Fruit fly (Drosophila melanogaster) whole organism, embryonic: ENCODE results near the gene MICU3.

Experiments used
- Adf1 ChIP-seq: fragments of 200-800 bp; sonication (Bioruptor generic); IDR thresholded peaks from 2 replicates; pipeline ENCODE4 v1.3.6; 2022; ENCODE audit warnings: missing biosample characterization, missing genetic modification characterization
- Blimp-1 ChIP-seq: fragments of 200-800 bp; sonication (Bioruptor generic); optimal IDR thresholded peaks from 3 replicates; lab custom pipeline; 2018; ENCODE audit warnings: missing biosample characterization, missing genetic modification characterization, mild to moderate bottlenecking, moderate library complexity, missing genetic modification reagents
- CG30403 ChIP-seq: fragments of 200-800 bp; sonication (Bioruptor generic); optimal IDR thresholded peaks from 3 replicates; lab custom pipeline; 2016; ENCODE audit warnings: missing biosample characterization, missing genetic modification characterization
- CG4328 ChIP-seq: fragments of 200-800 bp; sonication (Bioruptor generic); optimal IDR thresholded peaks from 3 replicates; lab custom pipeline; 2017; ENCODE audit warnings: missing biosample characterization, missing genetic modification reagents, missing genetic modification characterization
- CG6813 ChIP-seq: fragments of 200-800 bp; sonication (Bioruptor generic); optimal IDR thresholded peaks from 2 replicates; lab custom pipeline; 2017; ENCODE audit warnings: missing biosample characterization, missing genetic modification characterization, mild to moderate bottlenecking, moderate library complexity, missing genetic modification reagents
- CG9437 ChIP-seq: fragments of 200-800 bp; sonication (Bioruptor generic); optimal IDR thresholded peaks from 2 replicates; lab custom pipeline; 2018; ENCODE audit warnings: missing biosample characterization, mild to moderate bottlenecking, missing genetic modification characterization
- Dll ChIP-seq: fragments of 200-800 bp; sonication (Bioruptor generic); IDR thresholded peaks from 4 replicates; pipeline ENCODE4 v1.3.6; 2022; ENCODE audit warnings: missing biosample characterization, missing genetic modification characterization; ENCODE audit not compliant: partially characterized antibody
- aop ChIP-seq: fragments of 200-800 bp; sonication (Bioruptor generic); IDR thresholded peaks from 2 replicates; pipeline ENCODE4 v1.3.6; 2022; ENCODE audit warnings: missing biosample characterization, missing genetic modification characterization
- cad ChIP-seq: fragments of >200 bp; optimal IDR thresholded peaks from 2 replicates; lab custom pipeline; 2017; ENCODE audit warnings: missing biosample characterization, missing genetic modification characterization
- cato ChIP-seq: fragments of 200-800 bp; sonication (Bioruptor generic); optimal IDR thresholded peaks from 2 replicates; lab custom pipeline; 2016; ENCODE audit warnings: missing biosample characterization, missing genetic modification characterization, borderline replicate concordance
- chif ChIP-seq, 2 experiments: fragments of 200-800 bp; sonication (Bioruptor generic); optimal IDR thresholded peaks; 3 replicates each; lab custom pipeline; 2016; ENCODE audit warnings: missing biosample characterization in 2 of 2, missing genetic modification characterization in 2 of 2
- dpn ChIP-seq, 2 experiments: fragments of 200-800 bp; sonication (Bioruptor generic); optimal IDR thresholded peaks; 3 replicates each; lab custom pipeline; 2016; ENCODE audit warnings: missing biosample characterization in 2 of 2, missing genetic modification characterization in 2 of 2

DNA sequence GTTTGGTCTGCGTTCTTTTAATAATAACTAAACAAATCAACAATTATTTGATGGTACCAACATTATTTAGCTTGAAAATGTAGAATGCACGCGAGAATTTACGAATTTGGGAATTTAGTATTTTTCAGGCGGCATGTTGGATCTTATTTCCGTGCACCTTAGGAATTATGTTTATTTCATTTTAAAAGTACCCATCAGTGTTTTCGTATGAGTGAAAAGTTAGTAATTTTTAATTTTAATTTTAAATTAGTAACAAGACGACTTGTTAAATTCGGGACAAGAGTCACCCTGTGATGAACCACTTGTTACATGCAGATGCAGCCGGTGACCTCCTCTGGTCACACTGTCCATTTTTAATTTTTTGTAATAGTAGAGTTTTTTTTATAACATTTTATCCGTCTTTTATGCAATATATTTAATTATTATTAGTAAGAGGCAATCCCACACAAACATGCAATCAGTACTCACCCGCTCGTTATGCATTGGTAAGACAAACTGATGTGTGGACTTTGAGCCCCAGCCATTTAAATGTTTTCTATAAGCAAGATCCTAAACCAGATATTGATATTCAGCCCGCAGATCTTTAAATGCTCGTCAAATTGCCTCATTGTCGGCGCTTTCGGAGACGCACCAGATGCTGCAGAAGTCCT, 30.4 kb downstream of the MICU3 start, which contains the start of the genes CG17186 and Arc42:
- TF ChIP-seq cad (GFP tag; lab: Kevin White, UChicago) (no peak), CG9437 (GFP tag; lab: Kevin White, UChicago) (no peak), chif (GFP tag; optimal IDR thresholded peaks at IDR 0.05; lab: Kevin White, UChicago) (no peak), aop (GFP tag; lab: Robert Waterston, UW) (no peak), CG6813 (GFP tag; lab: Kevin White, UChicago) (no peak), CG4328 (GFP tag; lab: Kevin White, UChicago) (no peak), CG30403 (GFP tag; lab: Kevin White, UChicago) (no peak), Dll (no peak), dpn (GFP tag; optimal IDR thresholded peaks at IDR 0.05; lab: Kevin White, UChicago) (no peak), cato (GFP tag; lab: Kevin White, UChicago) (peak; percentile 3), Adf1 (GFP tag; lab: Robert Waterston, UW) (no peak), Blimp-1 (GFP tag; lab: Kevin White, UChicago) (no peak)
